Fruit fly (Drosophila melanogaster) whole organism, adult: ENCODE measurements around the gene Dis3.

Experiments
- CG14711 ChIP-seq: fragments of 200-800 bp; sonication (Bioruptor generic); optimal IDR thresholded peaks from 2 replicates; lab custom pipeline; 2018; ENCODE audit warnings: missing biosample characterization, mild to moderate bottlenecking, missing genetic modification characterization, moderate library complexity
- bab1 ChIP-seq: fragments of 200-800 bp; sonication (Bioruptor generic); optimal IDR thresholded peaks from 3 replicates; lab custom pipeline; 2019; ENCODE audit warnings: missing biosample characterization, mild to moderate bottlenecking, missing genetic modification characterization, moderate library complexity
- cnc ChIP-seq, 2 experiments: fragments of >200 bp; optimal IDR thresholded peaks; 2 replicates each; lab custom pipeline; 2017
- ovo ChIP-seq: fragments of 200-800 bp; sonication (Bioruptor generic); optimal IDR thresholded peaks from 2 replicates; lab custom pipeline; 2016; ENCODE audit warnings: missing biosample characterization, missing genetic modification characterization
- toe ChIP-seq: fragments of 200-800 bp; sonication (Bioruptor generic); optimal IDR thresholded peaks from 2 replicates; lab custom pipeline; 2016; ENCODE audit warnings: missing biosample characterization, missing genetic modification characterization

DNA sequence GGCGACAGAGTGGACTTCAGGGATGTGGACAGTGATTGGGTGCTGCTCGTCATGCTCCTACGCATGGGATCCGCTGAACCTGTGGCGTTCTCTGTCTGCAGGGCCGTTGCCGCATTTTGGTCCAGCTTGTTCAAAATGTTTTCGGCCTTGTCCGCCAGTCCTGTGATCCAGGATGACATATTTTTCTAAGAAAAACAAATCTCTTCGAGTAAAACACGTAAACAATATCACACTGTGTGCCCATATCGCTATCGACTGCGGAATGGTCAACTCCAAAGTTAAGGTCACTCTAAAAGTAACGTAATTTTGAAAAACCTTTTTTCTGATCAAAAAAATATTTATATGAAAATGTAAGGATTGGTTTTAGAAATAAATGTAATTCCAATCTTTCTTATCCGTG is 24.5 kb downstream of the Dis3 start, which contains the start of gene Golgin84:
- TF ChIP-seq cnc (optimal IDR thresholded peaks at IDR 0.05; lab: Kevin White, UChicago) (no peak), ovo (GFP tag; lab: Kevin White, UChicago) (no peak), bab1 (GFP tag; lab: Kevin White, UChicago) (no peak), CG14711 (no peak), toe (no peak)
